Worm (Caenorhabditis elegans): ENCODE measurements around the gene C12D5.9.

Gene C12D5.9

DNA sequence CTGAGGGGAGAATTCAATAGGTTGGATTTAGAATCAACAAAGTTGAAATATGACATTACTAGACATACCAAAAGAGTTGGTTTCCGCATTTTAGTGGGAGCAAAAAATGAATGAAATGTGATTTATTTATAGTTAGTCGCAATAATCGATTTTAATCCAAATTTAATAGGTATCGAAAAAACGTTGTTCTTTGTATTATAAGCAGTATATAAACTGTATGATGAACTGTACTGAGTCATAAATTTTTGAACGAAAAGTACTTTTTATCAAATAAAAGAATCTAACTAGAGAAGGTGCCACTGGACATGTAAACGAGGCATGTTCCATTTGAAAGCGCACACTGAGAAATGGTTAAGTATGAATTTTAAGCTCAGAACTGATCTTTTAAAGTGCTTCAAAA is at the start of gene C12D5.9:
TSS of gene C12D5.9 (minus strand) at position 101 of the 400 bp plus-strand sequence.
- TF ChIP-seq sem-4 (tag; optimal IDR thresholded peaks at IDR 0.05) = no peak
- no peak for TF ChIP-seq skn-1 (tag; optimal IDR thresholded peaks at IDR 0.05)
- TF ChIP-seq nhr-77 (tag; optimal IDR thresholded peaks at IDR 0.05) = no peak
- TF ChIP-seq ZK546.5 (tag; optimal IDR thresholded peaks at IDR 0.05) = no peak
- no peak for TF ChIP-seq dmd-4 (tag; optimal IDR thresholded peaks at IDR 0.05)
- TF ChIP-seq ztf-11 (tag; optimal IDR thresholded peaks at IDR 0.05) = no peak
- TF ChIP-seq sma-9 (GFP tag; optimal IDR thresholded peaks at IDR 0.05) = no peak
- no peak for TF ChIP-seq sma-9 (tag; optimal IDR thresholded peaks at IDR 0.05)
- TF ChIP-seq lin-11 (tag; optimal IDR thresholded peaks at IDR 0.05) = no peak
- no peak for TF ChIP-seq Y55F3AM.14 (GFP tag; optimal IDR thresholded peaks at IDR 0.05)
- TF ChIP-seq blmp-1 (tag; optimal IDR thresholded peaks at IDR 0.05; ENCODE audit: insufficient read depth) = no peak
- no peak for TF ChIP-seq peb-1 (tag; optimal IDR thresholded peaks at IDR 0.05)

DNA sequence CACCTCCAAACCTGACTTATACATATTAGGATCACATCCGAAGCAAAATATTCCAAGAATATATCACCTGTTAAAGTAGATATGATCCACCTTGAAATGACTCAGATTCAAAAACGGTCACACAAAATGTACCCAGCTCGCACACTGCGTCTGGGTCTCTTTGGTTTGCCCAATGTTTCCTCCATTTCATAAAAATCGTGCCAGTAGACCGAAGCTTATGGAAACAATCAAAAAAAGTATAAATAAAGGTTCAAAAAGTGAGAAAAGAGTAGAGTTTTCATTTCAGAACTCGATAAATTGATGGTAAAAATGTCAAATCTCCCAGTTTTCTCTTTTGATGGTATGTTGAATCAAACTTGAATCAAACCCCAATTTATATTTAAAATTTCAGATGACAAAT is 47.9 kb upstream of the C12D5.9 start, which contains the start of gene srr-9:
TSS of gene srr-9 (plus strand) at position 301 of the 400 bp plus-strand sequence.
- no peak for TF ChIP-seq C34F6.9 (tag; optimal IDR thresholded peaks at IDR 0.05)
- TF ChIP-seq unc-39 (tag; optimal IDR thresholded peaks at IDR 0.05) = no peak

- TF ChIP-seq ceh-16 (tag; optimal IDR thresholded peaks at IDR 0.05) = no peak
- no peak for TF ChIP-seq nhr-11 (tag; optimal IDR thresholded peaks at IDR 0.05)
Measured at ce11 chrV:7735319-7735718, 45.5 kb upstream of the C12D5.9 start, which contains the start of gene srr-10. Gene srr-10 (plus strand): TSS chrV:7735619.

- TF ChIP-seq fos-1 (tag; optimal IDR thresholded peaks at IDR 0.05) = peak; percentile 42
- no peak for TF ChIP-seq blmp-1 (tag; optimal IDR thresholded peaks at IDR 0.05; ENCODE audit: insufficient read depth)
- peak in 1 of 2 experiments; percentile 51 for TF ChIP-seq mdl-1 (tag; optimal IDR thresholded peaks at IDR 0.05)
- peak; percentile 7 for TF ChIP-seq egl-27 (tag; optimal IDR thresholded peaks at IDR 0.05)
- TF ChIP-seq zag-1 (tag; optimal IDR thresholded peaks at IDR 0.05) = peak; percentile 4
- TF ChIP-seq C34F6.9 (tag; optimal IDR thresholded peaks at IDR 0.05) = peak; percentile 78
- TF ChIP-seq crh-2 (tag; optimal IDR thresholded peaks at IDR 0.05) = peak; percentile 39
- peak; percentile 42 for TF ChIP-seq ama-1 (optimal IDR thresholded peaks at IDR 0.05)
- peak; percentile 80 for TF ChIP-seq unc-55 (GFP tag; optimal IDR thresholded peaks at IDR 0.05)
- TF ChIP-seq nhr-129 (tag; optimal IDR thresholded peaks at IDR 0.05) = peak; percentile 40
- peak; percentile 46 for TF ChIP-seq nhr-21 (tag; optimal IDR thresholded peaks at IDR 0.05)
- peak; percentile 51 to 72 for TF ChIP-seq lsy-2 (tag; optimal IDR thresholded peaks at IDR 0.05)
- TF ChIP-seq nhr-11 (tag; optimal IDR thresholded peaks at IDR 0.05) = no peak
- peak; percentile 48 for TF ChIP-seq lin-11 (tag; optimal IDR thresholded peaks at IDR 0.05)
- TF ChIP-seq F13H6.1 (tag; optimal IDR thresholded peaks at IDR 0.05) = peak; percentile 53
- peak; percentile 21 for TF ChIP-seq sma-3 (GFP tag; optimal IDR thresholded peaks at IDR 0.05)
- TF ChIP-seq snpc-4 (tag; optimal IDR thresholded peaks at IDR 0.05) = peak; percentile 53
- no peak for TF ChIP-seq nhr-237 (tag; optimal IDR thresholded peaks at IDR 0.05)
- TF ChIP-seq unc-39 (tag; optimal IDR thresholded peaks at IDR 0.05) = no peak
- TF ChIP-seq dmd-4 (tag; optimal IDR thresholded peaks at IDR 0.05) = no peak
- peak; percentile 92 for TF ChIP-seq gmeb-1 (tag; optimal IDR thresholded peaks at IDR 0.05)
- TF ChIP-seq sma-9 (GFP tag; optimal IDR thresholded peaks at IDR 0.05) = peak; percentile 41
- TF ChIP-seq sma-9 (tag; optimal IDR thresholded peaks at IDR 0.05) = no peak
- TF ChIP-seq lin-13 (GFP tag; optimal IDR thresholded peaks at IDR 0.05) = peak; percentile 58
Measured at ce11 chrV:7734909-7735308, 45.1 kb upstream of the C12D5.9 start, which contains the start of gene clic-1. Gene clic-1 (minus strand): TSS chrV:7734911.

DNA sequence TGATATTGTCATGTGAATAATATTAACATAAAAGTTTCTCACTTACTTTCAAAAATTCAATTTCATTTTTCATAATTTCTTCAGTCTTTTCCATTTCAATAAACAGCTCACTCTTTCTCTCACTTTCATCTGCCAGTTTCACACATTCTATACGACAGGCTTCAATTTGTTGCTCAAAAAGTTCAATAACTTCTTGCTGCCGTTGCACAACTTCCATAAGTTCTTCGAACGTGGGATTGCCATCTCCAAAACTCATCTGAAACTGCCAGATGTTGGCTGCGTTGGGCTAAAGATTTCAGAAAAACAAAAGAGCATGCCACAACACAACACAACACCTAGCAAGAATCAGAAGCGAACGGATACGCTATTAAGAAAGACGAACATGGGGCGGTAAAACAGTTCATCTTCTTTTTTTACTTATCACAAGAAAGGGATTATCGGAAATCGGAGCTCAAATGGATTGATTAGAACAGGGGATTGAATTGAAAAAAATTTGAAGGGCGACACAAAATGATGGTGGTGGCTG is 43.5 kb upstream of the C12D5.9 start:
- peak; percentile 4 for TF ChIP-seq ceh-16 (tag; optimal IDR thresholded peaks at IDR 0.05)
- TF ChIP-seq ZK546.5 (tag; optimal IDR thresholded peaks at IDR 0.05) = no peak
- TF ChIP-seq lin-13 (GFP tag; optimal IDR thresholded peaks at IDR 0.05) = peak; percentile 20

DNA sequence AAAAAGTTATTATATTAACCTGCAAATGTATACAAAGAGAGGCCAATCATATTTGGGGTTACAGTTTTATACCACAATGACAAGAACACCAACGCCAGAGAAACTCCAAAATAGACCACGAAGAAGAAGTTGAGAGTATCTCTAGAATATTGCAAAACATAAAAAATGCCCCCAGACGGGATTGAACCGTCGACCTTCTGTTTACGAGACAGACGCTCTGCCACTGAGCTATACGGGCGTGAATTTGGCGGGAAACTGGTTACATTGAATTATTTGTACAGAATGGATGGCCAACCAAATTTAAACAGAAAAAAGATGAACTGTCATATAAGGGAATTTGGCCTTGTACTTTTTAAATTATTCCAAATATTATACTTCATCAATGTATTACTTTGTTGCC is 40.7 kb upstream of the C12D5.9 start:
- no peak for TF ChIP-seq blmp-1 (tag; optimal IDR thresholded peaks at IDR 0.05; ENCODE audit: insufficient read depth)
- TF ChIP-seq nhr-77 (tag; optimal IDR thresholded peaks at IDR 0.05) = no peak
- TF ChIP-seq ztf-1 (GFP tag; conservative IDR thresholded peaks at IDR 0.05) = no peak
- TF ChIP-seq aly-2 (tag; optimal IDR thresholded peaks at IDR 0.05) = no peak
- TF ChIP-seq ama-1 (optimal IDR thresholded peaks at IDR 0.05) = peak; percentile 61
- TF ChIP-seq nhr-12 (tag; optimal IDR thresholded peaks at IDR 0.05) = no peak
- peak; percentile 24 for TF ChIP-seq unc-55 (GFP tag; optimal IDR thresholded peaks at IDR 0.05)
- peak; percentile 20 for TF ChIP-seq nhr-6 (tag; optimal IDR thresholded peaks at IDR 0.05)
- peak in 1 of 2 experiments; percentile 52 for TF ChIP-seq lsy-2 (tag; optimal IDR thresholded peaks at IDR 0.05)
- TF ChIP-seq elt-1 (tag; optimal IDR thresholded peaks at IDR 0.05) = no peak
- peak; percentile 63 for TF ChIP-seq ztf-4 (tag; optimal IDR thresholded peaks at IDR 0.05)
- peak; percentile 44 for TF ChIP-seq lin-13 (GFP tag; optimal IDR thresholded peaks at IDR 0.05)
- no peak for TF ChIP-seq ceh-16 (tag; optimal IDR thresholded peaks at IDR 0.05)
- TF ChIP-seq F13H6.1 (tag; optimal IDR thresholded peaks at IDR 0.05) = peak; percentile 68
- no peak for TF ChIP-seq mdl-1 (tag; optimal IDR thresholded peaks at IDR 0.05)
- TF ChIP-seq snpc-4 (tag; optimal IDR thresholded peaks at IDR 0.05) = no peak
- peak; percentile 19 for TF ChIP-seq sem-4 (tag; optimal IDR thresholded peaks at IDR 0.05)
- no peak for TF ChIP-seq nhr-23 (tag; optimal IDR thresholded peaks at IDR 0.05)
- no peak for TF ChIP-seq lin-11 (tag; optimal IDR thresholded peaks at IDR 0.05)
- no peak for TF ChIP-seq nhr-10 (tag; optimal IDR thresholded peaks at IDR 0.05)
- TF ChIP-seq elt-3 (tag; optimal IDR thresholded peaks at IDR 0.05) = no peak
- no peak for TF ChIP-seq egl-27 (tag; optimal IDR thresholded peaks at IDR 0.05)
- TF ChIP-seq nhr-129 (tag; optimal IDR thresholded peaks at IDR 0.05) = peak; percentile 67
- TF ChIP-seq nhr-11 (tag; optimal IDR thresholded peaks at IDR 0.05) = no peak
